Worm (Caenorhabditis elegans): ENCODE data around the gene C05E11.7.

DNA sequence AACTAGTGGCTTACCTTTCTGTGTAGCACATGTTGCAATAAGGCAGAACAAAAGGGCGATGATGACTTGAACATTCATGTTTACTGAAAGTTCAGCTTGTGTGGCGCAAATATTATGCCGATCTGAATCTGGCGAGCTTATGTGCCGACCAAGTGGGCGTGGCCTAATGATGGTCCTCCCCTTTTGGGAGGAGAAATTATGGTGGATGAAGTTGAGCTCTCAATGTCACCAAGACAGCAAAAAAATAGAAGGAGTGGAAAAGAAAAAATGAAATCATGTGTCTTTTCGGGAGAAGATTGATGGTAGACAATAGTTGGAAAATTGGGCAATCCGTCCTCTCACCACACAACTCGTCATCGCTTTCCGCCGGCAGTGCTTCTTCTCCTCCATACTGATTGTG lies 6.8 kb upstream of the C05E11.7 start, which contains the start of gene flp-12:
- TF ChIP-seq unc-62 (GFP tag; optimal IDR thresholded peaks at IDR 0.05) = no peak
- TF ChIP-seq mep-1 (tag; optimal IDR thresholded peaks at IDR 0.05) = no peak
- TF ChIP-seq unc-39 (tag; optimal IDR thresholded peaks at IDR 0.05) = no peak
- TF ChIP-seq nhr-76 (tag; optimal IDR thresholded peaks at IDR 0.05) = no peak
- TF ChIP-seq snpc-4 (tag; optimal IDR thresholded peaks at IDR 0.05) = no peak
- TF ChIP-seq lin-13 (tag; optimal IDR thresholded peaks at IDR 0.05) = no peak
- no peak for TF ChIP-seq mab-5 (tag; optimal IDR thresholded peaks at IDR 0.05)
